Worm (Caenorhabditis elegans): Measurements from ENCODE around the gene C13A2.1.
"Not testable (repeated sequence)": the region's sequence is repeated elsewhere in the genome, so short reads cannot be mapped to it uniquely, and the experiment has no call there.

C13A2.1 gene

DNA sequence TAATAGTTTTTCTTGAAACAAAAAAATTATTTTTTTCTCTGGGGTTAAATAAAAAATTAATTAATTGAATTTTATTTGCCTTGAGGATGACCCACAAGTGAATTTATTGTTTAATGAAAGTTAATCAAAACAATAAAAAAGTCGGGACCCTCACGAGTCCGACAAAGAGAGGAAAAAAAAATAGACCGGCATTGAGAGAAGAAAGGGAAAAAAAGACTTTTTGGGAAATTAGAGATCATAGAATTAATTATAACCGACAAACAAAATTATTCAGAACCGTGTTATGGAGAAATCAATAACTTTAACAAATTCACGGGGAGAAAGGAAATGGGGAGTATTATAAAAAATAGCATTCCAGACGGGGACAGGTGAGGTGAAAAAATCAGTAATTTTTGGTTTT lies 48.4 kb downstream of the C13A2.1 start, which contains the start of gene F10G2.7:
Gene F10G2.7 (minus strand): TSS at position 101 of the 400 bp plus-strand sequence.
- TF ChIP-seq ref-2, ahr-1, gmeb-2 (tag; optimal IDR thresholded peaks at IDR 0.05): not testable (repeated sequence)

- TF ChIP-seq nhr-232 (tag; optimal IDR thresholded peaks at IDR 0.05) (no peak), unc-55 (GFP tag; optimal IDR thresholded peaks at IDR 0.05) (no peak), ceh-14 (tag; optimal IDR thresholded peaks at IDR 0.05) (no peak), T23F11.4 (GFP tag; optimal IDR thresholded peaks at IDR 0.05) (no peak), pat-9 (tag; optimal IDR thresholded peaks at IDR 0.05) (no peak), unc-42 (tag; optimal IDR thresholded peaks at IDR 0.05) (no peak), K09A11.1 (tag; optimal IDR thresholded peaks at IDR 0.05; ENCODE audit: insufficient read depth) (no peak), madf-2 (tag; optimal IDR thresholded peaks at IDR 0.05) (no peak), sdc-2 (tag; optimal IDR thresholded peaks at IDR 0.05) (no peak), syd-9 (tag; optimal IDR thresholded peaks at IDR 0.05) (no peak), nfya-1 (tag; optimal IDR thresholded peaks at IDR 0.05) (no peak), ceh-18 (tag; optimal IDR thresholded peaks at IDR 0.05) (no peak), zip-5 (tag; optimal IDR thresholded peaks at IDR 0.05) (no peak), ceh-34 (tag; optimal IDR thresholded peaks at IDR 0.05) (no peak), ref-2 (tag; optimal IDR thresholded peaks at IDR 0.05) (no peak), elt-2 (tag; optimal IDR thresholded peaks at IDR 0.05) (no peak), Y22D7AL.16 (tag; optimal IDR thresholded peaks at IDR 0.05) (no peak), ceh-22 (tag; optimal IDR thresholded peaks at IDR 0.05) (no peak), odd-2 (tag; optimal IDR thresholded peaks at IDR 0.05) (no peak), eyg-1 (tag; optimal IDR thresholded peaks at IDR 0.05) (no peak)
Observed at ce11 chrV:7339831-7340230, 51.0 kb downstream of the C13A2.1 start, which contains the start of gene srh-187. TSS of gene srh-187 (minus strand) at chrV:7339931.
